Worm (Caenorhabditis elegans) whole organism, L3 larva: ENCODE data around the gene bra-2.

Experiments
- ZK546.5 ChIP-seq: sonication (generic microtip); optimal IDR thresholded peaks from 2 replicates; lab custom pipeline; 2017; ENCODE audit warnings: missing biosample characterization, missing genetic modification characterization
- aly-2 ChIP-seq: fragments of 150-350 bp; optimal IDR thresholded peaks from 2 replicates; lab custom pipeline; 2014; ENCODE audit warnings: missing biosample characterization, missing genetic modification characterization
- ama-1 ChIP-seq: fragments of 150-350 bp; optimal IDR thresholded peaks from 2 replicates; lab custom pipeline; 2018
- ceh-82 ChIP-seq: fragments of 150-350 bp; optimal IDR thresholded peaks from 2 replicates; lab custom pipeline; 2014; ENCODE audit warnings: missing biosample characterization, missing genetic modification characterization
- daf-12 ChIP-seq: fragments of 150-350 bp; optimal IDR thresholded peaks from 2 replicates; lab custom pipeline; 2014; ENCODE audit warnings: missing biosample characterization, missing genetic modification reagents, missing genetic modification characterization
- egl-27 ChIP-seq: sonication (generic microtip); optimal IDR thresholded peaks from 4 replicates; lab custom pipeline; 2017; ENCODE audit warnings: missing biosample characterization, missing genetic modification reagents, missing genetic modification characterization
- egl-5 ChIP-seq: fragments of 150-350 bp; optimal IDR thresholded peaks from 2 replicates; lab custom pipeline; 2017; ENCODE audit warnings: missing biosample characterization, missing genetic modification reagents, missing genetic modification characterization, inconsistent platforms
- elt-1 ChIP-seq: fragments of 150-350 bp; optimal IDR thresholded peaks from 2 replicates; lab custom pipeline; 2014; ENCODE audit warnings: missing biosample characterization, missing genetic modification characterization
- elt-2 ChIP-seq: sonication (generic microtip); optimal IDR thresholded peaks from 2 replicates; lab custom pipeline; 2016; ENCODE audit warnings: missing genetic modification reagents, mild to moderate bottlenecking, missing genetic modification characterization, missing compliant biosample characterization
- elt-3 ChIP-seq, 3 experiments: fragments of 150-350 bp in 1 of 3; sonication (generic microtip) in 2 of 3; optimal IDR thresholded peaks; 2 replicates in 2 of 3; 4 replicates in 1 of 3; lab custom pipeline; 2014 to 2017; ENCODE audit warnings: missing biosample characterization in 3 of 3, missing genetic modification characterization in 3 of 3
- eor-1 ChIP-seq, 2 experiments: fragments of 150-350 bp; optimal IDR thresholded peaks; 2 replicates each; lab custom pipeline; 2014 to 2018; ENCODE audit warnings: missing biosample characterization in 2 of 2, missing genetic modification characterization in 2 of 2
- fkh-10 ChIP-seq: sonication (generic microtip); optimal IDR thresholded peaks from 2 replicates; lab custom pipeline; 2017; ENCODE audit warnings: missing biosample characterization, missing genetic modification reagents, missing genetic modification characterization
- fkh-2 ChIP-seq: fragments of 150-350 bp; optimal IDR thresholded peaks from 2 replicates; lab custom pipeline; 2014; ENCODE audit warnings: missing biosample characterization, missing genetic modification reagents, missing genetic modification characterization
- fos-1 ChIP-seq: fragments of 150-350 bp; optimal IDR thresholded peaks from 2 replicates; lab custom pipeline; 2014; ENCODE audit warnings: missing biosample characterization, missing genetic modification characterization
- hmg-11 ChIP-seq: sonication (generic microtip); optimal IDR thresholded peaks from 2 replicates; lab custom pipeline; 2016; ENCODE audit warnings: missing genetic modification characterization, missing compliant biosample characterization
- jun-1 ChIP-seq: fragments of 150-350 bp; optimal IDR thresholded peaks from 2 replicates; lab custom pipeline; 2014; ENCODE audit warnings: missing biosample characterization, missing genetic modification reagents, missing genetic modification characterization
- lin-15B ChIP-seq: fragments of 150-350 bp; optimal IDR thresholded peaks from 2 replicates; lab custom pipeline; 2014; ENCODE audit warnings: missing biosample characterization, missing genetic modification characterization
- lin-39 ChIP-seq: fragments of 150-350 bp; optimal IDR thresholded peaks from 2 replicates; lab custom pipeline; 2018; ENCODE audit warnings: missing biosample characterization, missing genetic modification reagents, missing genetic modification characterization
- mdl-1 ChIP-seq: fragments of 150-350 bp; optimal IDR thresholded peaks from 2 replicates; lab custom pipeline; 2014; ENCODE audit warnings: missing biosample characterization, missing genetic modification characterization
- mml-1 ChIP-seq: fragments of 150-350 bp; sonication (generic microtip); optimal IDR thresholded peaks from 3 replicates; lab custom pipeline; 2014; ENCODE audit warnings: missing biosample characterization, missing genetic modification characterization
- nfya-1 ChIP-seq: sonication (generic microtip); optimal IDR thresholded peaks from 2 replicates; lab custom pipeline; 2017; ENCODE audit warnings: missing genetic modification characterization, mild to moderate bottlenecking, missing compliant biosample characterization, antibody characterized with exemption, moderate library complexity; ENCODE audit not compliant: insufficient read depth
- nhr-23 ChIP-seq: fragments of 150-350 bp; optimal IDR thresholded peaks from 2 replicates; lab custom pipeline; 2014; ENCODE audit warnings: missing biosample characterization, missing genetic modification reagents, missing genetic modification characterization
- nhr-237 ChIP-seq: fragments of 150-350 bp; optimal IDR thresholded peaks from 2 replicates; lab custom pipeline; 2014; ENCODE audit warnings: missing biosample characterization, missing genetic modification characterization
- nhr-28 ChIP-seq: fragments of 150-350 bp; optimal IDR thresholded peaks from 2 replicates; lab custom pipeline; 2014; ENCODE audit warnings: missing biosample characterization, missing genetic modification characterization
- nhr-76 ChIP-seq: fragments of 150-350 bp; sonication (generic microtip); optimal IDR thresholded peaks from 5 replicates; lab custom pipeline; 2014; ENCODE audit warnings: missing biosample characterization, missing genetic modification characterization
- nhr-77 ChIP-seq: fragments of 150-350 bp; optimal IDR thresholded peaks from 2 replicates; lab custom pipeline; 2014; ENCODE audit warnings: missing biosample characterization, missing genetic modification characterization
- pha-4 ChIP-seq: fragments of 150-350 bp; optimal IDR thresholded peaks from 2 replicates; lab custom pipeline; 2014; ENCODE audit warnings: missing biosample characterization, missing genetic modification reagents, missing genetic modification characterization
- pqm-1 ChIP-seq: fragments of 150-350 bp; optimal IDR thresholded peaks from 2 replicates; lab custom pipeline; 2017; ENCODE audit warnings: missing biosample characterization, missing genetic modification characterization, inconsistent platforms
- skn-1 ChIP-seq: fragments of 150-350 bp; optimal IDR thresholded peaks from 2 replicates; lab custom pipeline; 2014; ENCODE audit warnings: missing biosample characterization, missing genetic modification characterization
- tbx-2 ChIP-seq: sonication (generic microtip); optimal IDR thresholded peaks from 2 replicates; lab custom pipeline; 2016; ENCODE audit warnings: mild to moderate bottlenecking, missing genetic modification characterization, missing compliant biosample characterization
- unc-62 ChIP-seq: fragments of 150-350 bp; sonication (generic microtip); optimal IDR thresholded peaks from 4 replicates; lab custom pipeline; 2014; ENCODE audit warnings: missing biosample characterization, missing genetic modification reagents, missing genetic modification characterization
- zag-1 ChIP-seq: fragments of 150-350 bp; optimal IDR thresholded peaks from 2 replicates; lab custom pipeline; 2014; ENCODE audit warnings: missing biosample characterization, missing genetic modification characterization
- ztf-11 ChIP-seq: fragments of 150-350 bp; optimal IDR thresholded peaks from 2 replicates; lab custom pipeline; 2014; ENCODE audit warnings: missing biosample characterization, missing genetic modification characterization
- ztf-4 ChIP-seq: fragments of 150-350 bp; optimal IDR thresholded peaks from 2 replicates; lab custom pipeline; 2014; ENCODE audit warnings: missing biosample characterization, missing genetic modification characterization

The bra-2 gene

DNA sequence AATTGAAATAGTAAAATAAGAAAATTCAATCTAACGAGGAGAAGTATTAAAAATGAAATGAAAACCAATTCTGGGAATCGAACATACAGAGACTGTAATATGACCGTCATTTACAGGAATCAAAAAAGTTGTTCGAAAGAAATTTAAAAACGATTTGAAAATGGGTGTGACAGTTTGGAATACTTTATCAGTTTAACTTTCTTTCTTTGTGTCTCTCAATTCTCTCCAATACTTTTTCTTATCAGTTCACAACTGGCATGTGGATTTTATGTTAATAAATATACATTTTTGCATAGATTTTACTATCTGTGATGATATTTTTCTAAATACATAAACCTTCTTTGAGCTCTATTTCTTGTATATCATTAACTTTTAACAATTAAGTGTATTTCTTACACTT is 33.3 kb downstream of the bra-2 start:
- TF ChIP-seq elt-2 (tag; lab: Kevin White, UChicago), result peak; percentile 71

- TF ChIP-seq elt-2 (tag; lab: Kevin White, UChicago) (peak; percentile 79), nfya-1 (tag; lab: Kevin White, UChicago) (no peak), pqm-1 (peak; percentile 15), egl-5 (tag; lab: Kevin White, UChicago) (no peak), nhr-23 (no peak), unc-62 (no peak), pha-4 (tag; lab: Kevin White, UChicago) (peak; percentile 19), daf-12 (tag; lab: Kevin White, UChicago) (no peak)
Measured at ce11 chrIII:946250-946725, 35.2 kb downstream of the bra-2 start, which contains the start of gene fbxa-60. TSS of gene fbxa-60 (minus strand) at chrIII:946300.

DNA sequence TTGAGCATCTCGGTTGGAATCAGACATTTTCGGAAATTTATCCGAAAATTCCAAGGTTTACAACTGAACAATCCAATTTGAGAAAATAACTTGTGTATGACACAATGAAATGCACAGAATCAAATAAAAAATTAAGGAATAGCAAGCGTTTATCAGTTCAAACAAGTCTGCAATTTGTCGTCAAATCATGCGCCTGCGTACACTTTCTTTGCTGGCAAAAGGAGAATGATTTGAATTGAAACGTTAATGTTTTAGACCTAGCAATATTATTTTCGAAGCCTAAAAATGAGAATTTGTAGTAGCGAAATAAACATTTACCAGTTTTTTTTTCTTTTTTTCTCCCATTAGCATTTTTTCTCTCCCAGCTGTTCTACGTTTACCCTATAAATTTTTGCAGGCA is 39.4 kb downstream of the bra-2 start, which contains the start of the genes fbxa-67 and fbxa-11:
Gene fbxa-67 (minus strand): TSS at position 199 of the 400 bp plus-strand sequence.
Gene fbxa-11 (plus strand): TSS at position 398 of the 400 bp plus-strand sequence.
- TF ChIP-seq aly-2 (tag; lab: Kevin White, UChicago) (no peak), egl-27 (tag; lab: Kevin White, UChicago) (no peak), nfya-1 (tag; lab: Kevin White, UChicago) (peak; percentile 14), lin-15B (tag; lab: Kevin White, UChicago) (peak; percentile 0), jun-1 (peak; percentile 0), pha-4 (tag; lab: Kevin White, UChicago) (peak; percentile 50), elt-2 (tag; lab: Kevin White, UChicago) (peak; percentile 19)
- TF ChIP-seq, all 47 proteins: peak for 5

DNA sequence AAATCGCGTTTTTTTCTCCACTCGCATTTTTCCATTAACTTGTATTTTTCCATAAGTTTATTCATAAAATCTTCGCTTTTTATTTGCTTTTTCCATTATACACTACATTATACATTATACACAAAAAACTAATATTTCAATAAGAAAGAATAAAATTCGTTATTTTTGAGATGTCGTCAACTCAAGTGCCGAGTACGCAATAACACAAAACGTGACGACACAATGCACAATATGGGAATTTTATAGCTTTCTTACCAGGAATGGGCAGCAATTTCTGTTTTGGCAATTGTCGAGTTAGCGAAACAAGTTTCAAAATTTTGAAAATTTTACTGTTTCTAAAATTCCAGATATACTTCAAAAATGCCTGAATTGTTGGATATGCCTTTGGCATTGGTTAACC is 41.1 kb downstream of the bra-2 start, which contains the start of gene fbxa-10:
Gene fbxa-10 (plus strand): TSS at position 207 of the 400 bp plus-strand sequence.
- TF ChIP-seq lin-39 (tag; lab: Kevin White, UChicago), result no peak
- no peak for TF ChIP-seq ZK546.5 (tag; lab: Kevin White, UChicago)
- TF ChIP-seq lin-15B (tag; lab: Kevin White, UChicago), result no peak
- peak; percentile 30 for TF ChIP-seq pha-4 (tag; lab: Kevin White, UChicago)
- TF ChIP-seq elt-2 (tag; lab: Kevin White, UChicago), result no peak
- no peak for TF ChIP-seq eor-1 (tag; optimal IDR thresholded peaks at IDR 0.05; lab: Kevin White, UChicago)
- no peak for TF ChIP-seq skn-1 (tag; lab: Kevin White, UChicago)
- TF ChIP-seq aly-2 (tag; lab: Kevin White, UChicago), result no peak
- TF ChIP-seq nhr-76 (tag; lab: Kevin White, UChicago), result no peak
- TF ChIP-seq nhr-77 (tag; lab: Kevin White, UChicago), result no peak
- no peak for TF ChIP-seq fos-1
- no peak for TF ChIP-seq zag-1
- TF ChIP-seq tbx-2 (tag; lab: Kevin White, UChicago), result no peak
- TF ChIP-seq hmg-11 (tag; lab: Kevin White, UChicago), result peak; percentile 59
- TF ChIP-seq elt-3 (tag; optimal IDR thresholded peaks at IDR 0.05; lab: Kevin White, UChicago), result no peak
- peak; percentile 2 for TF ChIP-seq egl-5 (tag; lab: Kevin White, UChicago)
- TF ChIP-seq fkh-2 (tag; lab: Kevin White, UChicago), result no peak
- TF ChIP-seq ama-1 (lab: Kevin White, UChicago), result no peak
- no peak for TF ChIP-seq mdl-1
- TF ChIP-seq mml-1, result no peak
- no peak for TF ChIP-seq elt-1 (tag; lab: Kevin White, UChicago)
- no peak for TF ChIP-seq nhr-23

- TF ChIP-seq ztf-4 (tag; lab: Kevin White, UChicago) (no peak), elt-1 (tag; lab: Kevin White, UChicago) (no peak), egl-27 (tag; lab: Kevin White, UChicago) (no peak), pha-4 (tag; lab: Kevin White, UChicago) (no peak), nhr-28 (tag; lab: Kevin White, UChicago) (no peak), egl-5 (tag; lab: Kevin White, UChicago) (no peak), zag-1 (no peak), lin-39 (tag; lab: Kevin White, UChicago) (no peak), aly-2 (tag; lab: Kevin White, UChicago) (no peak), nhr-237 (tag; lab: Kevin White, UChicago) (no peak), ztf-11 (no peak), jun-1 (no peak), fkh-10 (GFP tag; lab: Kevin White, UChicago) (no peak), ceh-82 (tag; lab: Kevin White, UChicago) (no peak), ama-1 (lab: Kevin White, UChicago) (no peak), nhr-76 (tag; lab: Kevin White, UChicago) (no peak), elt-2 (tag; lab: Kevin White, UChicago) (no peak), eor-1 (tag; optimal IDR thresholded peaks at IDR 0.05; lab: Kevin White, UChicago) (no peak)
Measured at ce11 chrIII:954553-954952, 43.5 kb downstream of the bra-2 start, which contains the start of the genes T12B5.15 and T12B5.14. TSS of gene T12B5.15 (minus strand) at chrIII:954653. TSS of gene T12B5.14 (plus strand) at chrIII:954873.
